Worm (Caenorhabditis elegans): ENCODE measurements around the gene fbxb-24.
A peak's percentile ranks its signal among the peaks of the same experiment; 100 is the strongest.

fbxb-24 gene

DNA sequence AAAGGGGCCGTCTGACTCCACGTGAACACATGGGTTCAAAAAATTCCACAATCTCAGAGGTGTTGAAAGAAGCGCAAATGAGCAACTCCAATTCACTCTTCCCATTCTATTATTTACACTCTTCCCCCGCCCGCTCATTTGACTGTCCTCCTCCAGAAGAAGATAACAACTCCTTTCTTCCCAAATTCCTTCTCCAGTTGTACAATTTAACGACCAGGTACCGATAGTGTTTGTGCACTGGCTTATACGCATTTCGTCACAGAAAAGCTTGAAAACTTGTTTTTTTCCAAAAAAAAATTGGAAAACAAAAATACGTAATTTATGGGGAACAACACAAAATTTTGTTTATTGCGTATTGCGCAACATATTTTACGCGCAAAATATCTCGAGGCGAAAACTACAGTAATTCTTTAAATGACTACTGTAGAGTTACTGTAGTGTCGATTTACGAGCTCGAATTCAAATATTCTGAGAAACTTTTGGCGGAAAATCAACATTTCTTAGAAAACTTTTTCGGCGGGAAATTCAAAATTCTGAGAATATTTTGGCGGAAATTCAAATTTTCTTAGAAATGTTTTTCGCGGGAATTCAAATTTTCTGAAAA is 40.6 kb downstream of the fbxb-24 start:
- TF ChIP-seq ztf-16 (tag; optimal IDR thresholded peaks at IDR 0.05) (no peak), lin-11 (tag; optimal IDR thresholded peaks at IDR 0.05) (no peak), pros-1 (tag; optimal IDR thresholded peaks at IDR 0.05) (no peak), elt-2 (tag; optimal IDR thresholded peaks at IDR 0.05) (no peak), nhr-11 (tag; optimal IDR thresholded peaks at IDR 0.05) (no peak)

ce11 chrIII:11951111-11951510 is 42.4 kb downstream of the fbxb-24 start:
- no peak for TF ChIP-seq C38D4.7 (GFP tag; optimal IDR thresholded peaks at IDR 0.05)

- TF ChIP-seq rnt-1 (tag; optimal IDR thresholded peaks at IDR 0.05) (no peak), elt-2 (tag; optimal IDR thresholded peaks at IDR 0.05) (no peak), nfya-1 (tag; optimal IDR thresholded peaks at IDR 0.05) (peak; percentile 80), tbx-2 (tag; optimal IDR thresholded peaks at IDR 0.05) (no peak), madf-2 (tag; optimal IDR thresholded peaks at IDR 0.05) (no peak), hlh-30 (tag; optimal IDR thresholded peaks at IDR 0.05; ENCODE audit: insufficient read depth) (no peak), mec-3 (tag; optimal IDR thresholded peaks at IDR 0.05; ENCODE audit: borderline replicate concordance) (no peak), ceh-31 (tag; optimal IDR thresholded peaks at IDR 0.05) (no peak), zip-5 (tag; optimal IDR thresholded peaks at IDR 0.05) (no peak)
Measured at ce11 chrIII:11954150-11954549, 45.4 kb downstream of the fbxb-24 start.

Data from whole organism, late embryonic.